Worm (Caenorhabditis elegans): ENCODE measurements around the gene lin-8.

ce11 chrII:3067896-3068295 lies 11.3 kb downstream of the lin-8 start:
- TF ChIP-seq F37B4.10 (GFP tag; IDR thresholded peaks at IDR 0.05) (no peak), F33H1.4 (GFP tag; IDR thresholded peaks at IDR 0.05) (no peak), lin-40 (tag; optimal IDR thresholded peaks at IDR 0.05) (no peak), K11D2.4 (GFP tag; IDR thresholded peaks at IDR 0.05) (no peak)
